Worm (Caenorhabditis elegans) whole organism, L2 larva: Measurements from ENCODE around the gene F41E6.1.

Experiments used
- C34F6.9 ChIP-seq: fragments of 150-350 bp; optimal IDR thresholded peaks from 2 replicates; lab custom pipeline; 2014; ENCODE audit warnings: missing biosample characterization, missing genetic modification characterization
- F13H6.1 ChIP-seq: sonication (generic microtip); optimal IDR thresholded peaks from 2 replicates; lab custom pipeline; 2016; ENCODE audit warnings: missing genetic modification characterization, missing compliant biosample characterization
- R02D3.7 ChIP-seq: fragments of 150-350 bp; optimal IDR thresholded peaks from 2 replicates; lab custom pipeline; 2014; ENCODE audit warnings: missing biosample characterization, missing genetic modification characterization
- ZK546.5 ChIP-seq: sonication (generic microtip); optimal IDR thresholded peaks from 2 replicates; lab custom pipeline; 2017; ENCODE audit warnings: missing biosample characterization, missing genetic modification characterization
- alr-1 ChIP-seq: fragments of 150-350 bp; optimal IDR thresholded peaks from 2 replicates; lab custom pipeline; 2014; ENCODE audit warnings: missing biosample characterization, missing genetic modification characterization
- ama-1 ChIP-seq: fragments of 150-350 bp; optimal IDR thresholded peaks from 2 replicates; lab custom pipeline; 2018; ENCODE audit warnings: inconsistent platforms
- blmp-1 ChIP-seq: sonication (generic microtip); optimal IDR thresholded peaks from 2 replicates; lab custom pipeline; 2017; ENCODE audit warnings: missing genetic modification characterization, mild to moderate bottlenecking, missing compliant biosample characterization, antibody characterized with exemption, moderate library complexity; ENCODE audit not compliant: insufficient read depth
- ceh-16 ChIP-seq: fragments of 150-350 bp; optimal IDR thresholded peaks from 2 replicates; lab custom pipeline; 2014; ENCODE audit warnings: missing biosample characterization, missing genetic modification characterization
- crh-2 ChIP-seq: sonication (generic microtip); optimal IDR thresholded peaks from 2 replicates; lab custom pipeline; 2017; ENCODE audit warnings: missing biosample characterization, missing genetic modification characterization
- dmd-4 ChIP-seq: sonication (generic microtip); optimal IDR thresholded peaks from 2 replicates; lab custom pipeline; 2017; ENCODE audit warnings: missing biosample characterization, missing genetic modification characterization
- egl-27 ChIP-seq: sonication (generic microtip); optimal IDR thresholded peaks from 3 replicates; lab custom pipeline; 2017; ENCODE audit warnings: missing biosample characterization, missing genetic modification reagents, missing genetic modification characterization
- elt-1 ChIP-seq: fragments of 150-350 bp; optimal IDR thresholded peaks from 2 replicates; lab custom pipeline; 2014; ENCODE audit warnings: missing biosample characterization, missing genetic modification characterization
- elt-3 ChIP-seq: sonication (generic microtip); optimal IDR thresholded peaks from 2 replicates; lab custom pipeline; 2017; ENCODE audit warnings: missing biosample characterization, missing genetic modification characterization
- fos-1 ChIP-seq: fragments of 150-350 bp; optimal IDR thresholded peaks from 2 replicates; lab custom pipeline; 2014; ENCODE audit warnings: missing biosample characterization, missing genetic modification characterization
- gmeb-1 ChIP-seq: fragments of 150-350 bp; optimal IDR thresholded peaks from 2 replicates; lab custom pipeline; 2014; ENCODE audit warnings: missing biosample characterization, missing genetic modification characterization
- lin-11 ChIP-seq: fragments of 150-350 bp; sonication (generic microtip); optimal IDR thresholded peaks from 2 replicates; lab custom pipeline; 2014; ENCODE audit warnings: missing biosample characterization, missing genetic modification characterization, inconsistent platforms, mixed read lengths
- lin-13 ChIP-seq: fragments of 150-350 bp; optimal IDR thresholded peaks from 2 replicates; lab custom pipeline; 2014; ENCODE audit warnings: missing biosample characterization, missing genetic modification reagents, missing genetic modification characterization
- lsy-2 ChIP-seq, 2 experiments: fragments of 150-350 bp in 1 of 2; sonication (generic microtip) in 1 of 2; optimal IDR thresholded peaks; 2 replicates each; lab custom pipeline; 2014 to 2017; ENCODE audit warnings: missing biosample characterization in 2 of 2, missing genetic modification characterization in 2 of 2
- mab-5 ChIP-seq: fragments of 150-350 bp; optimal IDR thresholded peaks from 2 replicates; lab custom pipeline; 2014; ENCODE audit warnings: missing biosample characterization, missing genetic modification characterization
- mbf-1 ChIP-seq: sonication (generic microtip); optimal IDR thresholded peaks from 2 replicates; lab custom pipeline; 2017; ENCODE audit warnings: missing biosample characterization, missing genetic modification characterization
- nhr-11 ChIP-seq: fragments of 150-350 bp; optimal IDR thresholded peaks from 2 replicates; lab custom pipeline; 2014; ENCODE audit warnings: missing biosample characterization, missing genetic modification characterization
- nhr-12 ChIP-seq: fragments of 150-350 bp; optimal IDR thresholded peaks from 2 replicates; lab custom pipeline; 2014; ENCODE audit warnings: missing biosample characterization, missing genetic modification characterization
- nhr-129 ChIP-seq: fragments of 150-350 bp; optimal IDR thresholded peaks from 2 replicates; lab custom pipeline; 2014; ENCODE audit warnings: missing biosample characterization, missing genetic modification characterization
- nhr-21 ChIP-seq: fragments of 150-350 bp; optimal IDR thresholded peaks from 2 replicates; lab custom pipeline; 2014; ENCODE audit warnings: missing biosample characterization, missing genetic modification characterization
- nhr-23 ChIP-seq: fragments of 150-350 bp; optimal IDR thresholded peaks from 2 replicates; lab custom pipeline; 2014; ENCODE audit warnings: missing biosample characterization, missing genetic modification reagents, missing genetic modification characterization
- nhr-237 ChIP-seq: fragments of 150-350 bp; optimal IDR thresholded peaks from 2 replicates; lab custom pipeline; 2014; ENCODE audit warnings: missing biosample characterization, missing genetic modification characterization
- nhr-6 ChIP-seq: fragments of 150-350 bp; optimal IDR thresholded peaks from 2 replicates; lab custom pipeline; 2014; ENCODE audit warnings: missing biosample characterization, missing genetic modification characterization
- nhr-77 ChIP-seq: fragments of 150-350 bp; optimal IDR thresholded peaks from 2 replicates; lab custom pipeline; 2014; ENCODE audit warnings: missing biosample characterization, missing genetic modification characterization
- peb-1 ChIP-seq: fragments of 150-350 bp; optimal IDR thresholded peaks from 2 replicates; lab custom pipeline; 2014; ENCODE audit warnings: missing biosample characterization, missing genetic modification characterization
- sem-4 ChIP-seq: fragments of 150-350 bp; optimal IDR thresholded peaks from 2 replicates; lab custom pipeline; 2014; ENCODE audit warnings: missing biosample characterization, missing genetic modification reagents, missing genetic modification characterization
- skn-1 ChIP-seq: sonication (generic microtip); optimal IDR thresholded peaks from 2 replicates; lab custom pipeline; 2017; ENCODE audit warnings: missing biosample characterization, missing genetic modification characterization
- sma-3 ChIP-seq: sonication (generic microtip); optimal IDR thresholded peaks from 2 replicates; lab custom pipeline; 2016; ENCODE audit warnings: missing genetic modification reagents, missing genetic modification characterization, missing compliant biosample characterization
- sma-9 ChIP-seq, 2 experiments: fragments of 150-350 bp in 1 of 2; sonication (generic microtip) in 1 of 2; optimal IDR thresholded peaks; 2 replicates each; lab custom pipeline; 2014 to 2016; ENCODE audit warnings: missing genetic modification characterization in 2 of 2, mild to moderate bottlenecking in 1 of 2, missing biosample characterization in 1 of 2, missing compliant biosample characterization in 1 of 2, missing genetic modification reagents in 1 of 2, moderate library complexity in 1 of 2
- snpc-4 ChIP-seq: fragments of 150-350 bp; optimal IDR thresholded peaks from 2 replicates; lab custom pipeline; 2014; ENCODE audit warnings: missing biosample characterization, missing genetic modification characterization
- unc-55 ChIP-seq: fragments of 150-350 bp; sonication (generic microtip); optimal IDR thresholded peaks from 3 replicates; lab custom pipeline; 2014; ENCODE audit warnings: missing biosample characterization, missing genetic modification reagents, missing genetic modification characterization
- unc-62 ChIP-seq: fragments of 150-350 bp; optimal IDR thresholded peaks from 2 replicates; lab custom pipeline; 2014; ENCODE audit warnings: missing biosample characterization, missing genetic modification reagents, missing genetic modification characterization
- zag-1 ChIP-seq: fragments of 150-350 bp; optimal IDR thresholded peaks from 2 replicates; lab custom pipeline; 2014; ENCODE audit warnings: missing biosample characterization, missing genetic modification characterization
- ztf-11 ChIP-seq: sonication (generic microtip); optimal IDR thresholded peaks from 2 replicates; lab custom pipeline; 2017; ENCODE audit warnings: missing biosample characterization, missing genetic modification characterization
- ztf-4 ChIP-seq: fragments of 150-350 bp; optimal IDR thresholded peaks from 2 replicates; lab custom pipeline; 2014; ENCODE audit warnings: missing biosample characterization, missing genetic modification characterization

Gene F41E6.1

DNA sequence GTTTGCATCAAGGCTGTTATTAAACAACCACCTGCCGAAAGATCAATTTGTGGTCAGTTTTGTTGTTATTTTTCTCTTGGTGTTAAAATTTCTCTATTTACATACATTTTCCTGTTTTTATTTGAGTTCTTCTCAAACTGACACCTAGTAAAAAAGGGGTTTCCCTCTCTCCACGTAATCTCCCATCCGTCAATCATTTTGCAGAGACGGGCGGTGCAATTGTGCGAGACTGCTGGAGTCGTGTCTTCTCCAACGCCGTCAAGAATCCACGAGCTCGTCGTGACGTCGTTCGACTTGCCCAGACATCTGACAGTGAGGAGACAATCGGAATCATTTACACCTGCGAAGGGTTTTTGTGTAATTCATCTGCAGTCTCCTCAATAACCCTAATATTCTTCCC lies 4.0 kb downstream of the F41E6.1 start:
- TF ChIP-seq nhr-11 (tag; lab: Kevin White, UChicago) (no peak), nhr-129 (tag; lab: Kevin White, UChicago) (no peak), zag-1 (tag; lab: Kevin White, UChicago) (no peak), fos-1 (tag; lab: Kevin White, UChicago) (no peak), nhr-12 (tag; lab: Kevin White, UChicago) (no peak), peb-1 (tag; lab: Kevin White, UChicago) (no peak), ceh-16 (tag; lab: Kevin White, UChicago) (no peak), nhr-77 (tag; lab: Kevin White, UChicago) (no peak), nhr-23 (tag; lab: Kevin White, UChicago) (no peak), nhr-21 (no peak), elt-1 (tag; lab: Kevin White, UChicago) (no peak)

DNA sequence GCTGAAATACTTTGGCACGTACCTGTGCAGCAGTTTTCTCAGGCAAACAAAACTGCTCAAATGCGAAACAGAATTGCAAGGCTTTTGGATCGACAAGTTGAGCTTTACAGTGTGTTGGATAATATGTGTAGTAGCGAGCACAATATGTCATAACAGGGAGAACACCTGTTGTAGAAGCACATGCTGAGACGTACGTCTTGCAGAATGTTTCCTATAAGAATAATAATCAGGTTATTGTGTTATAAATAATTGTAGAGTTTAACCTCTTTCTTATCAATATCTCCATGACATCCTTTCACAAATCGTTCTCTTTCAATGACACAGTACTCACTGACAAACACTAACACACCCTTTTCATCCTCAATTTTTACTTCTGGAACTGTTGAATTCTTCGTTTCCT lies 5.2 kb downstream of the F41E6.1 start:
- no peak for TF ChIP-seq sma-9 (GFP tag; optimal IDR thresholded peaks at IDR 0.05; lab: Kevin White, UChicago)
- TF ChIP-seq sma-9 (tag; optimal IDR thresholded peaks at IDR 0.05; lab: Kevin White, UChicago) = no peak
- TF ChIP-seq elt-3 (tag; lab: Kevin White, UChicago) = no peak
- no peak for TF ChIP-seq unc-55 (GFP tag; lab: Kevin White, UChicago)
- no peak for TF ChIP-seq nhr-23 (tag; lab: Kevin White, UChicago)

DNA sequence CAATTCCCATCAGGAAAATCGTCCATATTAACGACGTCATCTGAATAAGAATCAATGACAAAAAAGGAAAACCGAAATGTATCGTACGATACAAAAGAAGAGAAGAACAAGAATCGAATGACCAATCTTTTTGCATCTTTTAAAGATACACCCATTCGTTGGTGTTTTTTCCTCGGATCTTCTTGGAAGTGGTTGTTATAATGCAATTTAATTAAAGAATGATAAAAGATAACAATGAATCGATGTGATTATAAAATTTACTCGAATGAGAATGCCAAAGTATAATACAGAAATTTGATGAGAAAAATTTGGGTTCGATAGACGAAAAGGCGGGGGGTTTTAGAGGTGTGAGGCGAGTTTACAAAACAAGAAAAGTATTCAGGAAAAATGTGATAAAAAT lies 6.6 kb downstream of the F41E6.1 start, which contains the start of gene F41E6.12:
TSS of gene F41E6.12 (minus strand) at position 101 of the 400 bp plus-strand sequence.
- TF ChIP-seq mab-5 (tag; lab: Kevin White, UChicago) = no peak
- TF ChIP-seq ama-1 (lab: Kevin White, UChicago) = no peak
- TF ChIP-seq lsy-2 (tag; optimal IDR thresholded peaks at IDR 0.05; lab: Kevin White, UChicago) = no peak
- TF ChIP-seq nhr-237 (tag; lab: Kevin White, UChicago) = no peak
- TF ChIP-seq nhr-23 (tag; lab: Kevin White, UChicago) = no peak
- TF ChIP-seq lin-13 (GFP tag; lab: Kevin White, UChicago) = no peak
- TF ChIP-seq nhr-129 (tag; lab: Kevin White, UChicago) = no peak
- no peak for TF ChIP-seq snpc-4 (tag; lab: Kevin White, UChicago)
- TF ChIP-seq R02D3.7 (tag; lab: Kevin White, UChicago) = no peak
- TF ChIP-seq egl-27 (tag; lab: Kevin White, UChicago) = no peak
- no peak for TF ChIP-seq nhr-6 (tag; lab: Kevin White, UChicago)
- no peak for TF ChIP-seq mbf-1 (tag; lab: Kevin White, UChicago)
- no peak for TF ChIP-seq sma-3
- no peak for TF ChIP-seq unc-55 (GFP tag; lab: Kevin White, UChicago)
- no peak for TF ChIP-seq skn-1 (tag; lab: Kevin White, UChicago)

DNA sequence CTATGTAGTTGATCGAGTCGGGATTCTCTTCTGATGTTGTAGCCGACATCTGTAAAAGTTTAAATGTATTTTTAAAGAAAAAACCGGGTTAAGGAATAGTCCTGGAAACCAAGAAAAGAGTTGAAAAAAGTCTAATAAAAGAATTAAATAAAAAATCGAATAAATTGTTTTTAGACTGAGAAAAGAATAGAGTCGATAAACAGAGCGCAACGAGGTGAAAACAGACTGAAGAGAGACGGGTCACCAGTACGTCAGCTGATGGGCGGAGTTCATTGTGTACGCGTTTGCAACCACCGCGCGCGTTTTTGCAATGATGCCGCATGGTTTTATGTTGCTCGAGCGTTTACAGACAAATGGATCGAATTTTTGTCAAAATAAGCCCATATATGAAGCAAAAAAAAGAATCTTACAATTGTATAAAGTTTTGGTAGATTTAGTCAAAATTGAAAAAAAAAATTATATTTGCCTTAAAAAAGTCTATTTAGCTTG lies 8.9 kb downstream of the F41E6.1 start, which contains the start of gene atg-18:
TSS of gene atg-18 (minus strand) at position 51 of the 489 bp plus-strand sequence.
- TF ChIP-seq ama-1 (lab: Kevin White, UChicago) = peak; percentile 6
- TF ChIP-seq gmeb-1 (tag; lab: Kevin White, UChicago) = peak; percentile 73
- peak; percentile 71 for TF ChIP-seq sma-3
- peak; percentile 2 for TF ChIP-seq egl-27 (tag; lab: Kevin White, UChicago)
- peak; percentile 64 for TF ChIP-seq blmp-1 (tag; lab: Kevin White, UChicago)
- no peak for TF ChIP-seq ztf-4 (tag; lab: Kevin White, UChicago)
- no peak for TF ChIP-seq nhr-77 (tag; lab: Kevin White, UChicago)
- TF ChIP-seq mab-5 (tag; lab: Kevin White, UChicago) = peak; percentile 45
- peak; percentile 81 for TF ChIP-seq lin-11
- peak; percentile 9 for TF ChIP-seq unc-62 (GFP tag; lab: Kevin White, UChicago)
- peak; percentile 63 for TF ChIP-seq lin-13 (GFP tag; lab: Kevin White, UChicago)
- peak; percentile 73 for TF ChIP-seq C34F6.9 (tag; lab: Kevin White, UChicago)
- no peak for TF ChIP-seq ZK546.5
- no peak for TF ChIP-seq nhr-11 (tag; lab: Kevin White, UChicago)
- TF ChIP-seq elt-1 (tag; lab: Kevin White, UChicago) = no peak
- TF ChIP-seq crh-2 = peak; percentile 67
- TF ChIP-seq R02D3.7 (tag; lab: Kevin White, UChicago) = no peak
- no peak for TF ChIP-seq alr-1
- peak in 1 of 2 experiments; percentile 76 for TF ChIP-seq lsy-2 (tag; optimal IDR thresholded peaks at IDR 0.05; lab: Kevin White, UChicago)
- peak; percentile 56 for TF ChIP-seq sem-4 (tag; lab: Kevin White, UChicago)
- peak; percentile 22 for TF ChIP-seq snpc-4 (tag; lab: Kevin White, UChicago)
- peak; percentile 77 for TF ChIP-seq unc-55 (GFP tag; lab: Kevin White, UChicago)
- TF ChIP-seq F13H6.1 (tag; lab: Kevin White, UChicago) = peak; percentile 70
- peak; percentile 84 for TF ChIP-seq nhr-129 (tag; lab: Kevin White, UChicago)
- TF ChIP-seq fos-1 (tag; lab: Kevin White, UChicago) = peak; percentile 64
- TF ChIP-seq peb-1 (tag; lab: Kevin White, UChicago) = no peak
- no peak for TF ChIP-seq dmd-4 (tag; lab: Kevin White, UChicago)
- TF ChIP-seq sma-9 (GFP tag; optimal IDR thresholded peaks at IDR 0.05; lab: Kevin White, UChicago) = peak; percentile 56
- TF ChIP-seq sma-9 (tag; optimal IDR thresholded peaks at IDR 0.05; lab: Kevin White, UChicago) = no peak
- no peak for TF ChIP-seq ztf-11 (tag; lab: Kevin White, UChicago)
